Worm (Caenorhabditis elegans): ENCODE data around the gene irld-52.

DNA sequence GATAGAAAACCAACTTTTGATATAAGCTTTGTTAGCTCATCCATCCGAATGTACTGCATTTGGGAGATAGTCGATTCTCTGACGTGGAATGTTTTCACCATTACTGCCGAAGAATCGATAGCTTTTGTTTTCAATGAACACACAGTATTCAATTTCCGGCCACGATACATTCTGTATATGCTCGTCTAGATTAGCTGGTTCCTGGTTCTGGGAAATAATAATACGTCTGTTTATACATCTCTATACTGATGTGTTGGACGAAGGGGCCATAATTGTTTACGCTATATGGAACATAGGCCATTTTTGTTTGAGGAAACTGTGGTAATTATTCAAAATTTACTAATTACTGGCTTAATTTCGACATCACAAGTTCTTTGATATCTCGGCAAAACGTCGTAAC, 29.3 kb upstream of the irld-52 start, which contains the start of gene str-6:
- TF ChIP-seq W03F9.2 (tag; optimal IDR thresholded peaks at IDR 0.05) = no peak
- TF ChIP-seq dao-5 (tag; optimal IDR thresholded peaks at IDR 0.05) = no peak
- TF ChIP-seq him-1 (tag; optimal IDR thresholded peaks at IDR 0.05) = no peak
